Fruit fly (Drosophila melanogaster) Kc167 (cell line): Measurements from ENCODE around the gene CG8066.

Experiments
- Sin3A ChIP-seq: fragments of >200 bp; optimal IDR thresholded peaks from 2 replicates; lab custom pipeline; 2018; ENCODE audit warnings: missing external identifiers
- psq ChIP-seq: fragments of >200 bp; optimal IDR thresholded peaks from 2 replicates; lab custom pipeline; 2017; ENCODE audit warnings: missing external identifiers

DNA sequence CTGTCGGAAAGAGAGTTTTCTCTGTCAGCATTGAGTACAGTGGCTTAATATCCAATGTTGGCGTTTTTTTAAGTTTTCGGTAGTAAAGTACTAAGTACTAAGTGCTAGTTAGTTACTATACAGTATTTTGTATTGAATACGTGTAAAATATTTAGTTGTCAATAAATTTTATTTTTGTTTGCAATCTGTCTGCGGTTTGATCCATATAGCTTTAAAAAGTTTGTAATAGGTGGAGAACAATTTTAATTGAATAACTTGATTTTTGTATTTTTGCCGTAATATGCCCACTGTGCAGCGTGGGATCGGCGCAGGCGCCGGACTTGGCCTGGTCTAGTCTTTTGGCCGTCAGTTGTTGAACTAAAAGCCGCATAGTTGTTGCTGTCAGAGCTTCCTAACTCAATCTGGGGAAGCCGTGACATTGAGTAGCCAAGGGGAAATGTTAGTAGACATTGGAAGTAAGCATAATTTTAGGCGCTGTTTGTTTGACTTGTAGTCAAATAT lies 10.2 kb downstream of the CG8066 start:
- TF ChIP-seq Sin3A (no peak), psq (lab: Kevin White, UChicago) (no peak)
